Fruit fly (Drosophila melanogaster) whole organism, embryonic: ENCODE data around the gene CG15543.

Experiments
- Atf3 ChIP-seq: fragments of 200-800 bp; sonication (Bioruptor generic); optimal IDR thresholded peaks from 3 replicates; lab custom pipeline; 2016; ENCODE audit warnings: missing biosample characterization, missing genetic modification characterization
- Bgb ChIP-seq: fragments of 200-800 bp; sonication (Bioruptor generic); IDR thresholded peaks from 2 replicates; pipeline ENCODE4 v1.3.6; 2022; ENCODE audit warnings: missing biosample characterization, missing genetic modification characterization; ENCODE audit not compliant: partially characterized antibody
- Bteb2 ChIP-seq: fragments of 200-800 bp; sonication (Bioruptor generic); optimal IDR thresholded peaks from 2 replicates; lab custom pipeline; 2016; ENCODE audit warnings: missing biosample characterization, missing genetic modification characterization
- CG10462 ChIP-seq: fragments of 200-800 bp; sonication (Bioruptor generic); optimal IDR thresholded peaks from 2 replicates; lab custom pipeline; 2016; ENCODE audit warnings: missing biosample characterization, missing genetic modification characterization
- CG11247 ChIP-seq: fragments of 200-800 bp; sonication (Bioruptor generic); IDR thresholded peaks from 2 replicates; pipeline ENCODE4 v1.3.6; 2022; ENCODE audit warnings: missing biosample characterization, missing genetic modification characterization
- CG11456 ChIP-seq: fragments of 200-800 bp; sonication (Bioruptor generic); IDR thresholded peaks from 3 replicates; pipeline ENCODE4 v1.3.6; 2022; ENCODE audit warnings: missing biosample characterization, missing genetic modification characterization
- CG11560 ChIP-seq: fragments of 200-800 bp; sonication (Bioruptor generic); IDR thresholded peaks from 3 replicates; pipeline ENCODE4 v1.3.6; 2022; ENCODE audit warnings: missing biosample characterization, missing genetic modification characterization
- CG11696 ChIP-seq: fragments of 200-800 bp; sonication (Bioruptor generic); IDR thresholded peaks from 2 replicates; pipeline ENCODE4 v1.3.6; 2022; ENCODE audit warnings: missing biosample characterization, missing genetic modification characterization
- CG13296 ChIP-seq: fragments of 200-800 bp; sonication (Bioruptor generic); optimal IDR thresholded peaks from 3 replicates; lab custom pipeline; 2018; ENCODE audit warnings: missing biosample characterization, mild to moderate bottlenecking, missing genetic modification characterization
- CG13424 ChIP-seq: fragments of 200-800 bp; sonication (Bioruptor generic); optimal IDR thresholded peaks from 2 replicates; lab custom pipeline; 2019; ENCODE audit warnings: missing biosample characterization, mild to moderate bottlenecking, missing genetic modification characterization, moderate library complexity
- CG16779 ChIP-seq: fragments of 200-800 bp; sonication (Bioruptor generic); IDR thresholded peaks from 2 replicates; pipeline ENCODE4 v1.3.6; 2022; ENCODE audit warnings: missing biosample characterization, missing genetic modification characterization
- CG17328 ChIP-seq: fragments of 200-800 bp; sonication (Bioruptor generic); IDR thresholded peaks from 2 replicates; pipeline ENCODE4 v1.3.6; 2022; ENCODE audit warnings: missing biosample characterization, missing genetic modification characterization
- CG1792 ChIP-seq: fragments of 200-800 bp; sonication (Bioruptor generic); optimal IDR thresholded peaks from 2 replicates; lab custom pipeline; 2016; ENCODE audit warnings: missing biosample characterization, missing genetic modification characterization
- CG18764 ChIP-seq: fragments of 200-800 bp; sonication (Bioruptor generic); optimal IDR thresholded peaks from 3 replicates; lab custom pipeline; 2016; ENCODE audit warnings: missing biosample characterization, missing genetic modification characterization
- CG4707 ChIP-seq: fragments of 200-800 bp; sonication (Bioruptor generic); optimal IDR thresholded peaks from 2 replicates; lab custom pipeline; 2018; ENCODE audit warnings: missing biosample characterization, mild to moderate bottlenecking, missing genetic modification characterization, moderate library complexity
- CG5245 ChIP-seq: fragments of 200-800 bp; sonication (Bioruptor generic); optimal IDR thresholded peaks from 3 replicates; lab custom pipeline; 2016; ENCODE audit warnings: missing biosample characterization, missing genetic modification characterization
- CG6272 ChIP-seq: fragments of 200-800 bp; sonication (Bioruptor generic); IDR thresholded peaks from 2 replicates; pipeline ENCODE4 v1.3.6; 2022; ENCODE audit warnings: missing biosample characterization, missing genetic modification characterization
- CG6689 ChIP-seq: fragments of 200-800 bp; sonication (Bioruptor generic); IDR thresholded peaks from 2 replicates; pipeline ENCODE4 v1.3.6; 2022; ENCODE audit warnings: missing biosample characterization, missing genetic modification characterization
- CG9215 ChIP-seq: fragments of 200-800 bp; sonication (Bioruptor generic); IDR thresholded peaks from 2 replicates; pipeline ENCODE4 v1.3.6; 2022; ENCODE audit warnings: missing biosample characterization, missing genetic modification characterization
- CG9437 ChIP-seq: fragments of 200-800 bp; sonication (Bioruptor generic); optimal IDR thresholded peaks from 2 replicates; lab custom pipeline; 2018; ENCODE audit warnings: missing biosample characterization, mild to moderate bottlenecking, missing genetic modification characterization
- CG9609 ChIP-seq: fragments of 200-800 bp; sonication (Bioruptor generic); optimal IDR thresholded peaks from 3 replicates; lab custom pipeline; 2016; ENCODE audit warnings: missing biosample characterization, missing genetic modification characterization
- CG9797 ChIP-seq: fragments of 200-800 bp; sonication (Bioruptor generic); optimal IDR thresholded peaks from 3 replicates; lab custom pipeline; 2018; ENCODE audit warnings: missing biosample characterization, mild to moderate bottlenecking, missing genetic modification characterization
- Dad ChIP-seq: fragments of 200-800 bp; sonication (Bioruptor generic); optimal IDR thresholded peaks from 3 replicates; lab custom pipeline; 2016; ENCODE audit warnings: missing biosample characterization, missing genetic modification characterization
- Doc3 ChIP-seq: fragments of 200-800 bp; sonication (Bioruptor generic); IDR thresholded peaks from 3 replicates; pipeline ENCODE4 v1.3.6; 2022; ENCODE audit warnings: missing biosample characterization, missing genetic modification characterization; ENCODE audit not compliant: partially characterized antibody
- E2f1 ChIP-seq: fragments of 200-800 bp; sonication (Bioruptor generic); IDR thresholded peaks from 2 replicates; pipeline ENCODE4 v1.3.6; 2022; ENCODE audit warnings: missing biosample characterization, missing genetic modification characterization
- ERR ChIP-seq: fragments of 200-800 bp; sonication (Bioruptor generic); optimal IDR thresholded peaks from 2 replicates; lab custom pipeline; 2016; ENCODE audit warnings: missing biosample characterization, missing genetic modification characterization
- Ets65A ChIP-seq: fragments of 200-800 bp; sonication (Bioruptor generic); peaks from one replicate; lab custom pipeline; 2016; ENCODE audit warnings: missing biosample characterization, missing genetic modification characterization
- HmgZ ChIP-seq: fragments of 200-800 bp; sonication (Bioruptor generic); optimal IDR thresholded peaks from 2 replicates; lab custom pipeline; 2018; ENCODE audit warnings: missing biosample characterization, mild to moderate bottlenecking, missing genetic modification characterization
- Lhr ChIP-seq: fragments of 200-800 bp; sonication (Bioruptor generic); optimal IDR thresholded peaks from 3 replicates; lab custom pipeline; 2017; ENCODE audit warnings: mild to moderate bottlenecking, missing biosample characterization, missing genetic modification reagents, missing genetic modification characterization
- Meics ChIP-seq: fragments of 200-800 bp; sonication (Bioruptor generic); optimal IDR thresholded peaks from 2 replicates; lab custom pipeline; 2017; ENCODE audit warnings: missing biosample characterization, mild to moderate bottlenecking, missing genetic modification characterization
- Mrtf ChIP-seq: fragments of 200-800 bp; sonication (Bioruptor generic); IDR thresholded peaks from 3 replicates; pipeline ENCODE4 v1.3.6; 2022; ENCODE audit warnings: missing biosample characterization, missing genetic modification characterization
- Pdp1 ChIP-seq, 2 experiments: fragments of 200-800 bp; sonication (Bioruptor generic); optimal IDR thresholded peaks; 3 replicates each; lab custom pipeline; 2016; ENCODE audit warnings: missing biosample characterization in 2 of 2, missing genetic modification characterization in 2 of 2, mild to moderate bottlenecking in 1 of 2, moderate library complexity in 1 of 2
- Ptx1 ChIP-seq: fragments of 200-800 bp; sonication (Bioruptor generic); IDR thresholded peaks from 2 replicates; pipeline ENCODE4 v1.3.6; 2022; ENCODE audit warnings: missing biosample characterization, missing genetic modification characterization
- Tbp ChIP-seq: fragments of >200 bp; optimal IDR thresholded peaks from 2 replicates; lab custom pipeline; 2018; ENCODE audit warnings: missing biosample characterization, missing genetic modification characterization
- Trl ChIP-seq, 3 experiments: fragments of >200 bp in 2 of 3; fragments of 200-800 bp in 1 of 3; sonication (Bioruptor generic) in 1 of 3; optimal IDR thresholded peaks; 2 replicates in 1 of 3; 3 replicates in 2 of 3; lab custom pipeline; 2016 to 2017; ENCODE audit warnings: missing biosample characterization in 1 of 3, missing genetic modification characterization in 1 of 3
- ara ChIP-seq: fragments of 200-800 bp; sonication (Bioruptor generic); IDR thresholded peaks from 2 replicates; pipeline ENCODE4 v1.3.6; 2022; ENCODE audit warnings: missing biosample characterization, missing genetic modification characterization
- caup ChIP-seq: fragments of 200-800 bp; sonication (Bioruptor generic); optimal IDR thresholded peaks from 3 replicates; lab custom pipeline; 2017; ENCODE audit warnings: missing biosample characterization, mild to moderate bottlenecking, missing genetic modification characterization, moderate library complexity; ENCODE audit not compliant: severe bottlenecking
- chinmo ChIP-seq: fragments of 200-800 bp; sonication (Bioruptor generic); IDR thresholded peaks from 4 replicates; pipeline ENCODE4 v1.3.6; 2022; ENCODE audit warnings: missing biosample characterization, missing genetic modification characterization; ENCODE audit not compliant: partially characterized antibody
- dati ChIP-seq: fragments of 200-800 bp; sonication (Bioruptor generic); IDR thresholded peaks from 2 replicates; pipeline ENCODE4 v1.3.6; 2022; ENCODE audit warnings: missing biosample characterization, missing genetic modification characterization
- dpn ChIP-seq, 2 experiments: fragments of 200-800 bp; sonication (Bioruptor generic); optimal IDR thresholded peaks; 3 replicates each; lab custom pipeline; 2016; ENCODE audit warnings: missing biosample characterization in 2 of 2, missing genetic modification characterization in 2 of 2
- fd102C ChIP-seq: fragments of 200-800 bp; sonication (Bioruptor generic); optimal IDR thresholded peaks from 2 replicates; lab custom pipeline; 2018; ENCODE audit warnings: missing biosample characterization, mild to moderate bottlenecking, missing genetic modification characterization, moderate library complexity
- grn ChIP-seq: fragments of 200-800 bp; sonication (Bioruptor generic); optimal IDR thresholded peaks from 3 replicates; lab custom pipeline; 2017; ENCODE audit warnings: missing biosample characterization, missing genetic modification characterization
- gsb ChIP-seq: fragments of 200-800 bp; sonication (Bioruptor generic); IDR thresholded peaks from 2 replicates; pipeline ENCODE4 v1.3.6; 2022; ENCODE audit warnings: missing biosample characterization, missing genetic modification characterization
- gsb-n ChIP-seq: fragments of 200-800 bp; sonication (Bioruptor generic); optimal IDR thresholded peaks from 3 replicates; lab custom pipeline; 2018; ENCODE audit warnings: missing biosample characterization, mild to moderate bottlenecking, missing genetic modification characterization
- ham ChIP-seq: fragments of 200-800 bp; sonication (Bioruptor generic); IDR thresholded peaks from 2 replicates; pipeline ENCODE4 v1.3.6; 2022; ENCODE audit warnings: missing biosample characterization, missing genetic modification characterization
- lab ChIP-seq: fragments of 200-800 bp; sonication (Bioruptor generic); optimal IDR thresholded peaks from 3 replicates; lab custom pipeline; 2017; ENCODE audit warnings: missing biosample characterization, missing genetic modification characterization, mild to moderate bottlenecking, moderate library complexity, missing genetic modification reagents
- mirr ChIP-seq: fragments of 200-800 bp; sonication (Bioruptor generic); optimal IDR thresholded peaks from 3 replicates; lab custom pipeline; 2018; ENCODE audit warnings: missing biosample characterization, mild to moderate bottlenecking, missing genetic modification characterization
- p53 ChIP-seq: fragments of 200-800 bp; sonication (Bioruptor generic); optimal IDR thresholded peaks from 2 replicates; lab custom pipeline; 2016; ENCODE audit warnings: missing biosample characterization, missing genetic modification characterization
- pfk ChIP-seq: fragments of 200-800 bp; sonication (Bioruptor generic); optimal IDR thresholded peaks from 2 replicates; lab custom pipeline; 2018; ENCODE audit warnings: missing biosample characterization, mild to moderate bottlenecking, missing genetic modification characterization, moderate library complexity
- wek ChIP-seq: fragments of 200-800 bp; sonication (Bioruptor generic); optimal IDR thresholded peaks from 3 replicates; lab custom pipeline; 2018; ENCODE audit warnings: missing biosample characterization, mild to moderate bottlenecking, missing genetic modification characterization, moderate library complexity

The CG15543 gene

dm6 chr3R:30746190-30746589, 3.5 kb downstream of the CG15543 start, which contains the start of gene Npc2h:
Gene Npc2h, minus strand, starts transcription at chr3R:30746290.
- TF ChIP-seq Pdp1 (GFP tag; optimal IDR thresholded peaks at IDR 0.05; lab: Kevin White, UChicago) = peak in 1 of 2 experiments; percentile 55
- no peak for TF ChIP-seq CG5245 (GFP tag; lab: Kevin White, UChicago)
- no peak for TF ChIP-seq CG11456
- TF ChIP-seq CG13424 (tag; lab: Kevin White, UChicago) = no peak
- no peak for TF ChIP-seq Ets65A (GFP tag; lab: Kevin White, UChicago)
- no peak for TF ChIP-seq CG6272
- TF ChIP-seq Atf3 = no peak
- TF ChIP-seq lab (GFP tag; lab: Kevin White, UChicago) = no peak

dm6 chr3R:30747039-30747438, 4.4 kb downstream of the CG15543 start:
- no peak for TF ChIP-seq Tbp (GFP tag; lab: Kevin White, UChicago)
- TF ChIP-seq CG6689 (GFP tag; lab: Robert Waterston, UW) = peak; percentile 46; the same call in 1 of the 2 replicates
- 0 out of 2 replicates have a peak, but pooled peaks have one; percentile 25 for TF ChIP-seq CG17328 (GFP tag; lab: Robert Waterston, UW)
- no peak for TF ChIP-seq gsb (GFP tag; lab: Robert Waterston, UW)
- no peak for TF ChIP-seq CG11560
- TF ChIP-seq caup (GFP tag; lab: Kevin White, UChicago) = no peak
- no peak for TF ChIP-seq fd102C
- TF ChIP-seq CG1792 (GFP tag; lab: Kevin White, UChicago) = no peak
- TF ChIP-seq CG9797 (GFP tag; lab: Kevin White, UChicago) = no peak
- TF ChIP-seq E2f1 = no peak
- TF ChIP-seq CG10462 (GFP tag; lab: Kevin White, UChicago) = no peak
- no peak for TF ChIP-seq Meics (GFP tag; lab: Kevin White, UChicago)
- TF ChIP-seq ham (GFP tag; lab: Robert Waterston, UW) = no peak
- no peak for TF ChIP-seq Bteb2 (GFP tag; lab: Kevin White, UChicago)
- no peak for TF ChIP-seq pfk (GFP tag; lab: Kevin White, UChicago)
- no peak for TF ChIP-seq mirr (GFP tag; lab: Kevin White, UChicago)
- no peak for TF ChIP-seq dpn (GFP tag; optimal IDR thresholded peaks at IDR 0.05; lab: Kevin White, UChicago)
- no peak for TF ChIP-seq Lhr (GFP tag; lab: Kevin White, UChicago)
- no peak for TF ChIP-seq Doc3 (GFP tag; lab: Robert Waterston, UW)
- TF ChIP-seq p53 = no peak
- TF ChIP-seq Bgb = no peak
- no peak for TF ChIP-seq chinmo
- no peak for TF ChIP-seq ERR
- no peak for TF ChIP-seq Trl (optimal IDR thresholded peaks at IDR 0.05; lab: Kevin White, UChicago)
- TF ChIP-seq Trl (GFP tag; optimal IDR thresholded peaks at IDR 0.05; lab: Kevin White, UChicago) = no peak
- no peak for TF ChIP-seq CG18764
- 0 out of 2 replicates have a peak, but pooled peaks have one; percentile 20 for TF ChIP-seq Ptx1 (GFP tag; lab: Robert Waterston, UW)
- no peak for TF ChIP-seq CG13296 (GFP tag; lab: Kevin White, UChicago)
- TF ChIP-seq HmgZ (tag; lab: Kevin White, UChicago) = no peak
- TF ChIP-seq CG9437 (GFP tag; lab: Kevin White, UChicago) = no peak
- TF ChIP-seq CG16779 = no peak
- TF ChIP-seq Dad (GFP tag; lab: Kevin White, UChicago) = no peak
- no peak for TF ChIP-seq grn (GFP tag; lab: Kevin White, UChicago)
- TF ChIP-seq gsb-n (tag; lab: Kevin White, UChicago) = no peak
- 0 out of 3 replicates have a peak, but pooled peaks have one; percentile 22 for TF ChIP-seq Mrtf (GFP tag; lab: Robert Waterston, UW)
- peak; percentile 64; the same call in 1 of the 2 replicates for TF ChIP-seq ara (GFP tag; lab: Robert Waterston, UW)
- no peak for TF ChIP-seq wek
- no peak for TF ChIP-seq dati (GFP tag; lab: Robert Waterston, UW)
- no peak for TF ChIP-seq CG9215 (GFP tag; lab: Robert Waterston, UW)
- no peak for TF ChIP-seq CG11696
- no peak for TF ChIP-seq CG11247
- TF ChIP-seq CG4707 (GFP tag; lab: Kevin White, UChicago) = no peak
- TF ChIP-seq CG9609 (GFP tag; lab: Kevin White, UChicago) = no peak
